Fruit fly (Drosophila melanogaster) whole organism, embryonic: ENCODE measurements around the gene CSN3.

Experiments used
- C15 ChIP-seq: fragments of 200-800 bp; sonication (Bioruptor generic); IDR thresholded peaks from 3 replicates; pipeline ENCODE4 v1.3.6; 2022; ENCODE audit warnings: missing biosample characterization, missing genetic modification characterization
- CG11504 ChIP-seq: fragments of 200-800 bp; sonication (Bioruptor generic); optimal IDR thresholded peaks from 3 replicates; lab custom pipeline; 2019; ENCODE audit warnings: missing biosample characterization, mild to moderate bottlenecking, missing genetic modification characterization, moderate library complexity
- CG11560 ChIP-seq: fragments of 200-800 bp; sonication (Bioruptor generic); IDR thresholded peaks from 3 replicates; pipeline ENCODE4 v1.3.6; 2022; ENCODE audit warnings: missing biosample characterization, missing genetic modification characterization
- CG12744 ChIP-seq: fragments of 200-800 bp; sonication (Bioruptor generic); optimal IDR thresholded peaks from 2 replicates; lab custom pipeline; 2016; ENCODE audit warnings: missing biosample characterization, missing genetic modification characterization
- CG13624 ChIP-seq: fragments of 200-800 bp; sonication (Bioruptor generic); optimal IDR thresholded peaks from 2 replicates; lab custom pipeline; 2016; ENCODE audit warnings: missing biosample characterization, missing genetic modification characterization
- CG17568 ChIP-seq: fragments of 200-800 bp; sonication (Bioruptor generic); optimal IDR thresholded peaks from 2 replicates; lab custom pipeline; 2018; ENCODE audit warnings: missing biosample characterization, mild to moderate bottlenecking, missing genetic modification characterization, moderate library complexity
- CG18599 ChIP-seq: fragments of 200-800 bp; sonication (Bioruptor generic); optimal IDR thresholded peaks from 3 replicates; lab custom pipeline; 2017; ENCODE audit warnings: missing biosample characterization, missing genetic modification characterization, mild to moderate bottlenecking, moderate library complexity, missing genetic modification reagents
- CG32772 ChIP-seq: fragments of 200-800 bp; sonication (Bioruptor generic); IDR thresholded peaks from 2 replicates; pipeline ENCODE4 v1.3.6; 2022; ENCODE audit warnings: missing biosample characterization, missing genetic modification characterization
- CG43689 ChIP-seq: fragments of 200-800 bp; sonication (Bioruptor generic); IDR thresholded peaks from 2 replicates; pipeline ENCODE4 v1.3.6; 2022; ENCODE audit warnings: missing biosample characterization, missing genetic modification characterization
- CG5245 ChIP-seq: fragments of 200-800 bp; sonication (Bioruptor generic); optimal IDR thresholded peaks from 3 replicates; lab custom pipeline; 2016; ENCODE audit warnings: missing biosample characterization, missing genetic modification characterization
- CG7839 ChIP-seq: fragments of 200-800 bp; sonication (Bioruptor generic); optimal IDR thresholded peaks from 3 replicates; lab custom pipeline; 2018; ENCODE audit warnings: missing biosample characterization, mild to moderate bottlenecking, missing genetic modification characterization, moderate library complexity
- CG8281 ChIP-seq: fragments of 200-800 bp; sonication (Bioruptor generic); optimal IDR thresholded peaks from 2 replicates; lab custom pipeline; 2018; ENCODE audit warnings: missing biosample characterization, mild to moderate bottlenecking, missing genetic modification characterization, moderate library complexity
- CG8359 ChIP-seq: fragments of 200-800 bp; sonication (Bioruptor generic); optimal IDR thresholded peaks from 2 replicates; lab custom pipeline; 2017; ENCODE audit warnings: missing biosample characterization, mild to moderate bottlenecking, missing genetic modification characterization, borderline replicate concordance
- CG9215 ChIP-seq: fragments of 200-800 bp; sonication (Bioruptor generic); IDR thresholded peaks from 2 replicates; pipeline ENCODE4 v1.3.6; 2022; ENCODE audit warnings: missing biosample characterization, missing genetic modification characterization
- Chrac-16 ChIP-seq: fragments of 200-800 bp; sonication (Bioruptor generic); optimal IDR thresholded peaks from 3 replicates; lab custom pipeline; 2016; ENCODE audit warnings: missing biosample characterization, missing genetic modification characterization
- D19A ChIP-seq: fragments of 200-800 bp; optimal IDR thresholded peaks from 3 replicates; lab custom pipeline; 2019; ENCODE audit warnings: missing biosample characterization, mild to moderate bottlenecking, missing genetic modification characterization, moderate library complexity
- Doc3 ChIP-seq: fragments of 200-800 bp; sonication (Bioruptor generic); IDR thresholded peaks from 3 replicates; pipeline ENCODE4 v1.3.6; 2022; ENCODE audit warnings: missing biosample characterization, missing genetic modification characterization; ENCODE audit not compliant: partially characterized antibody
- Fer1 ChIP-seq: fragments of 200-800 bp; sonication (Bioruptor generic); optimal IDR thresholded peaks from 2 replicates; lab custom pipeline; 2017; ENCODE audit warnings: missing biosample characterization, mild to moderate bottlenecking, missing genetic modification characterization
- HLH4C ChIP-seq: fragments of 200-800 bp; sonication (Bioruptor generic); IDR thresholded peaks from 3 replicates; pipeline ENCODE4 v1.3.6; 2022; ENCODE audit warnings: missing biosample characterization, missing genetic modification characterization; ENCODE audit not compliant: partially characterized antibody
- HmgD ChIP-seq: fragments of 200-800 bp; sonication (Bioruptor generic); optimal IDR thresholded peaks from 3 replicates; lab custom pipeline; 2016; ENCODE audit warnings: missing biosample characterization, missing genetic modification characterization
- Hr51 ChIP-seq, 2 experiments: fragments of 200-800 bp; sonication (Bioruptor generic); optimal IDR thresholded peaks; 2 replicates in 1 of 2; 3 replicates in 1 of 2; lab custom pipeline; 2016 to 2018; ENCODE audit warnings: missing biosample characterization in 2 of 2, missing genetic modification characterization in 2 of 2, mild to moderate bottlenecking in 1 of 2, moderate library complexity in 1 of 2
- Kr ChIP-seq: fragments of 200-800 bp; sonication (Bioruptor generic); optimal IDR thresholded peaks from 2 replicates; lab custom pipeline; 2017; ENCODE audit warnings: missing biosample characterization, mild to moderate bottlenecking, missing genetic modification characterization
- Mad ChIP-seq: fragments of 200-800 bp; sonication (Bioruptor generic); optimal IDR thresholded peaks from 2 replicates; lab custom pipeline; 2016; ENCODE audit warnings: missing biosample characterization, missing genetic modification characterization
- NK7.1 ChIP-seq: fragments of 200-800 bp; sonication (Bioruptor generic); optimal IDR thresholded peaks from 3 replicates; lab custom pipeline; 2016; ENCODE audit warnings: missing biosample characterization, missing genetic modification characterization
- NfI ChIP-seq: fragments of 200-800 bp; sonication (Bioruptor generic); optimal IDR thresholded peaks from 3 replicates; lab custom pipeline; 2018; ENCODE audit warnings: missing biosample characterization, mild to moderate bottlenecking, missing genetic modification characterization, moderate library complexity
- Sry-δ ChIP-seq: fragments of 200-800 bp; sonication (Bioruptor generic); optimal IDR thresholded peaks from 2 replicates; lab custom pipeline; 2016; ENCODE audit warnings: missing biosample characterization, missing genetic modification characterization
- Stat92E ChIP-seq, 3 experiments: fragments of >200 bp in 2 of 3; fragments of 200-800 bp in 1 of 3; sonication (Bioruptor generic) in 1 of 3; optimal IDR thresholded peaks; 2 replicates each; lab custom pipeline; 2017 to 2019; ENCODE audit warnings: missing biosample characterization in 3 of 3, missing genetic modification characterization in 3 of 3, mild to moderate bottlenecking in 1 of 3, moderate library complexity in 1 of 3
- Tbp ChIP-seq: fragments of >200 bp; optimal IDR thresholded peaks from 2 replicates; lab custom pipeline; 2018; ENCODE audit warnings: missing biosample characterization, missing genetic modification characterization
- bsh ChIP-seq, 2 experiments: fragments of 200-800 bp; sonication (Bioruptor generic); optimal IDR thresholded peaks; 2 replicates each; lab custom pipeline; 2017 to 2018; ENCODE audit warnings: mild to moderate bottlenecking in 2 of 2, missing biosample characterization in 2 of 2, missing genetic modification characterization in 2 of 2, moderate library complexity in 1 of 2
- cg ChIP-seq: fragments of 200-800 bp; sonication (Bioruptor generic); optimal IDR thresholded peaks from 3 replicates; lab custom pipeline; 2019; ENCODE audit warnings: missing biosample characterization, mild to moderate bottlenecking, missing genetic modification characterization, moderate library complexity
- croc ChIP-seq: fragments of 200-800 bp; sonication (Bioruptor generic); conservative IDR thresholded peaks from 3 replicates; pipeline ENCODE4 v1.3.6; 2022; ENCODE audit warnings: missing biosample characterization, missing genetic modification characterization
- eve ChIP-seq, 2 experiments: fragments of >200 bp; optimal IDR thresholded peaks; 2 replicates each; lab custom pipeline; 2017; ENCODE audit warnings: missing biosample characterization in 2 of 2, missing genetic modification characterization in 2 of 2
- exex ChIP-seq: fragments of 200-800 bp; sonication (Bioruptor generic); optimal IDR thresholded peaks from 4 replicates; lab custom pipeline; 2018; ENCODE audit warnings: missing biosample characterization, mild to moderate bottlenecking, missing genetic modification characterization, moderate library complexity
- fd102C ChIP-seq: fragments of 200-800 bp; sonication (Bioruptor generic); optimal IDR thresholded peaks from 2 replicates; lab custom pipeline; 2018; ENCODE audit warnings: missing biosample characterization, mild to moderate bottlenecking, missing genetic modification characterization, moderate library complexity
- grn ChIP-seq: fragments of 200-800 bp; sonication (Bioruptor generic); optimal IDR thresholded peaks from 3 replicates; lab custom pipeline; 2017; ENCODE audit warnings: missing biosample characterization, missing genetic modification characterization
- gt ChIP-seq: fragments of 200-800 bp; sonication (Bioruptor generic); IDR thresholded peaks from 2 replicates; pipeline ENCODE4 v1.3.6; 2022; ENCODE audit warnings: missing biosample characterization, missing genetic modification characterization
- kni ChIP-seq: fragments of 200-800 bp; sonication (Bioruptor generic); optimal IDR thresholded peaks from 3 replicates; lab custom pipeline; 2017; ENCODE audit warnings: mild to moderate bottlenecking, missing biosample characterization, missing genetic modification reagents, missing genetic modification characterization
- lab ChIP-seq: fragments of 200-800 bp; sonication (Bioruptor generic); optimal IDR thresholded peaks from 3 replicates; lab custom pipeline; 2017; ENCODE audit warnings: missing biosample characterization, missing genetic modification characterization, mild to moderate bottlenecking, moderate library complexity, missing genetic modification reagents
- mirr ChIP-seq: fragments of 200-800 bp; sonication (Bioruptor generic); optimal IDR thresholded peaks from 3 replicates; lab custom pipeline; 2018; ENCODE audit warnings: missing biosample characterization, mild to moderate bottlenecking, missing genetic modification characterization
- nerfin-2 ChIP-seq: fragments of 200-800 bp; sonication (Bioruptor generic); IDR thresholded peaks from 2 replicates; pipeline ENCODE4 v1.3.6; 2022; ENCODE audit warnings: missing biosample characterization, missing genetic modification characterization; ENCODE audit not compliant: partially characterized antibody
- onecut ChIP-seq: fragments of 200-800 bp; sonication (Bioruptor generic); IDR thresholded peaks from 2 replicates; pipeline ENCODE4 v1.3.6; 2022; ENCODE audit warnings: missing biosample characterization, missing genetic modification characterization
- prd ChIP-seq, 3 experiments: fragments of >200 bp in 2 of 3; fragments of 200-800 bp in 1 of 3; sonication (Bioruptor generic) in 1 of 3; optimal IDR thresholded peaks in 2 of 3; IDR thresholded peaks in 1 of 3; 2 replicates in 2 of 3; 3 replicates in 1 of 3; pipeline versions ENCODE4 v1.3.6 to Lab custom; 2017 to 2022; ENCODE audit warnings: missing biosample characterization in 1 of 3, missing genetic modification characterization in 1 of 3
- pum ChIP-seq: fragments of 200-800 bp; sonication (Bioruptor generic); optimal IDR thresholded peaks from 2 replicates; lab custom pipeline; 2016; ENCODE audit warnings: missing biosample characterization, missing genetic modification characterization
- unpg ChIP-seq: fragments of 200-800 bp; sonication (Bioruptor generic); optimal IDR thresholded peaks from 3 replicates; lab custom pipeline; 2018; ENCODE audit warnings: missing biosample characterization, mild to moderate bottlenecking, missing genetic modification characterization, moderate library complexity
- wek ChIP-seq: fragments of 200-800 bp; sonication (Bioruptor generic); optimal IDR thresholded peaks from 3 replicates; lab custom pipeline; 2018; ENCODE audit warnings: missing biosample characterization, mild to moderate bottlenecking, missing genetic modification characterization, moderate library complexity

The CSN3 gene

dm6 chr3L:20868995-20869394, 27.6 kb upstream of the CSN3 start (continued):
- no peak for TF ChIP-seq Doc3 (GFP tag; lab: Robert Waterston, UW)
- peak; percentile 57 for TF ChIP-seq CG18599
- no peak for TF ChIP-seq CG13624
- TF ChIP-seq CG32772 (GFP tag; lab: Robert Waterston, UW), result no peak
- TF ChIP-seq CG17568 (GFP tag; lab: Kevin White, UChicago), result no peak
- TF ChIP-seq Kr (GFP tag; lab: Kevin White, UChicago), result no peak
- no peak for TF ChIP-seq CG8359 (GFP tag; lab: Kevin White, UChicago)
- no peak for TF ChIP-seq CG5245 (GFP tag; lab: Kevin White, UChicago)
- TF ChIP-seq Stat92E (GFP tag; optimal IDR thresholded peaks at IDR 0.05; lab: Kevin White, UChicago), result no peak
- no peak for TF ChIP-seq CG7839 (tag; lab: Kevin White, UChicago)
- no peak for TF ChIP-seq D19A (tag; lab: Kevin White, UChicago)
- TF ChIP-seq wek (GFP tag; lab: Kevin White, UChicago), result no peak
- no peak for TF ChIP-seq onecut (GFP tag; lab: Robert Waterston, UW)
- no peak for TF ChIP-seq HmgD
- no peak for TF ChIP-seq Tbp (GFP tag; lab: Kevin White, UChicago)
- no peak for TF ChIP-seq CG11560 (tag; lab: Robert Waterston, UW)
- TF ChIP-seq fd102C (GFP tag; lab: Kevin White, UChicago), result no peak
- peak in 1 of 2 experiments; percentile 6 for TF ChIP-seq Hr51 (GFP tag; optimal IDR thresholded peaks at IDR 0.05; lab: Kevin White, UChicago)
- no peak for TF ChIP-seq CG12744
- TF ChIP-seq eve (GFP tag; optimal IDR thresholded peaks at IDR 0.05; lab: Kevin White, UChicago), result no peak
- TF ChIP-seq CG9215 (GFP tag; lab: Robert Waterston, UW), result no peak
- no peak for TF ChIP-seq Fer1 (GFP tag; lab: Kevin White, UChicago)
- no peak for TF ChIP-seq kni
- TF ChIP-seq NfI (GFP tag; lab: Kevin White, UChicago), result no peak
- TF ChIP-seq CG43689, result no peak
- TF ChIP-seq CG11504 (tag; lab: Kevin White, UChicago), result peak; percentile 29
- no peak for TF ChIP-seq NK7.1
- TF ChIP-seq prd (optimal IDR thresholded peaks at IDR 0.05; lab: Kevin White, UChicago), result no peak
- TF ChIP-seq prd (GFP tag; IDR thresholded peaks at IDR 0.05; lab: Robert Waterston, UW), result no peak
- TF ChIP-seq nerfin-2, result no peak
- no peak for TF ChIP-seq Mad (GFP tag; lab: Kevin White, UChicago)
- TF ChIP-seq bsh (GFP tag; optimal IDR thresholded peaks at IDR 0.05; lab: Kevin White, UChicago), result no peak
- no peak for TF ChIP-seq gt (GFP tag; lab: Robert Waterston, UW)
- TF ChIP-seq pum (GFP tag; lab: Kevin White, UChicago), result no peak
- TF ChIP-seq Sry-δ (GFP tag; lab: Kevin White, UChicago), result no peak
- no peak for TF ChIP-seq C15 (GFP tag; lab: Robert Waterston, UW)
- no peak for TF ChIP-seq unpg (GFP tag; lab: Kevin White, UChicago)
- TF ChIP-seq cg (GFP tag; lab: Kevin White, UChicago), result no peak
- TF ChIP-seq Chrac-16 (GFP tag; lab: Kevin White, UChicago), result no peak
- no peak for TF ChIP-seq croc

- TF ChIP-seq exex (tag; lab: Kevin White, UChicago) (peak; percentile 43), grn (GFP tag; lab: Kevin White, UChicago) (no peak), HLH4C (GFP tag; lab: Robert Waterston, UW) (no peak), lab (GFP tag; lab: Kevin White, UChicago) (peak; percentile 25), mirr (GFP tag; lab: Kevin White, UChicago) (peak; percentile 20), CG8281 (tag; lab: Kevin White, UChicago) (peak; percentile 97)
Measured at dm6 chr3L:20857609-20858008, 16.2 kb upstream of the CSN3 start.
